Worm (Caenorhabditis elegans) whole organism, L4 larva: Measurements from ENCODE around the gene elp-1.

Source experiments
- D1046.2 ChIP-seq: fragments of 200-800 bp; sonication (Bioruptor generic); IDR thresholded peaks from 2 replicates; pipeline ENCODE4 v1.3.6; 2022; ENCODE audit warnings: missing genetic modification characterization, missing compliant biosample characterization
- F10B5.3 ChIP-seq: sonication (generic microtip); optimal IDR thresholded peaks from 2 replicates; lab custom pipeline; 2016; ENCODE audit warnings: mild to moderate bottlenecking, missing genetic modification characterization, missing compliant biosample characterization
- Y5F2A.4 ChIP-seq: fragments of 200-800 bp; sonication (Bioruptor generic); optimal IDR thresholded peaks from 2 replicates; lab custom pipeline; 2018; ENCODE audit warnings: mild to moderate bottlenecking, missing genetic modification characterization, missing compliant biosample characterization
- aha-1 ChIP-seq: fragments of 150-350 bp; peaks from one replicate; lab custom pipeline; 2014; ENCODE audit warnings: missing biosample characterization, missing genetic modification characterization
- arid-1 ChIP-seq: fragments of 200-800 bp; sonication (Bioruptor generic); conservative IDR thresholded peaks from 2 replicates; pipeline ENCODE4 v1.3.6; 2022; ENCODE audit warnings: missing genetic modification reagents, missing genetic modification characterization, missing compliant biosample characterization
- ceh-20 ChIP-seq: fragments of 200-800 bp; sonication (Bioruptor generic); IDR thresholded peaks from 2 replicates; pipeline ENCODE4 v1.3.6; 2022; ENCODE audit warnings: missing genetic modification reagents, missing genetic modification characterization, missing compliant biosample characterization
- ceh-32 ChIP-seq: sonication (generic microtip); optimal IDR thresholded peaks from 2 replicates; lab custom pipeline; 2016; ENCODE audit warnings: mild to moderate bottlenecking, missing genetic modification characterization, missing compliant biosample characterization; ENCODE audit not compliant: poor library complexity
- ceh-82 ChIP-seq: sonication (generic microtip); optimal IDR thresholded peaks from 2 replicates; lab custom pipeline; 2017; ENCODE audit warnings: missing biosample characterization, missing genetic modification characterization
- daf-19 ChIP-seq: fragments of 200-800 bp; sonication (Bioruptor generic); conservative IDR thresholded peaks from 2 replicates; pipeline ENCODE4 v1.3.6; 2022; ENCODE audit warnings: missing genetic modification characterization, missing compliant biosample characterization
- daf-8 ChIP-seq: fragments of 200-800 bp; sonication (Bioruptor generic); IDR thresholded peaks from 2 replicates; pipeline ENCODE4 v1.3.6; 2022; ENCODE audit warnings: missing genetic modification characterization, missing compliant biosample characterization
- dmd-6 ChIP-seq: fragments of 200-800 bp; sonication (Bioruptor generic); IDR thresholded peaks from 2 replicates; pipeline ENCODE4 v1.3.6; 2022; ENCODE audit warnings: missing genetic modification reagents, missing genetic modification characterization, missing compliant biosample characterization
- dve-1 ChIP-seq: sonication (generic microtip); optimal IDR thresholded peaks from 2 replicates; lab custom pipeline; 2017; ENCODE audit warnings: antibody characterized with exemption, mild to moderate bottlenecking, missing genetic modification characterization, missing compliant biosample characterization; ENCODE audit not compliant: insufficient read depth
- fos-1 ChIP-seq: fragments of 150-350 bp; optimal IDR thresholded peaks from 2 replicates; lab custom pipeline; 2014; ENCODE audit warnings: missing biosample characterization, missing genetic modification characterization
- lim-7 ChIP-seq: fragments of 200-800 bp; sonication (Bioruptor generic); IDR thresholded peaks from 2 replicates; pipeline ENCODE4 v1.3.6; 2022; ENCODE audit warnings: missing genetic modification characterization, missing compliant biosample characterization
- lin-39 ChIP-seq: fragments of 150-350 bp; optimal IDR thresholded peaks from 2 replicates; lab custom pipeline; 2014; ENCODE audit warnings: missing biosample characterization, missing genetic modification reagents, missing genetic modification characterization
- mdt-29 ChIP-seq: fragments of 200-800 bp; sonication (Bioruptor generic); IDR thresholded peaks from 2 replicates; pipeline ENCODE4 v1.3.6; 2022; ENCODE audit warnings: missing genetic modification reagents, missing genetic modification characterization, missing compliant biosample characterization
- nhr-10 ChIP-seq: fragments of 150-350 bp; optimal IDR thresholded peaks from 2 replicates; lab custom pipeline; 2014; ENCODE audit warnings: missing biosample characterization, missing genetic modification characterization
- nhr-28 ChIP-seq: fragments of 150-350 bp; optimal IDR thresholded peaks from 2 replicates; lab custom pipeline; 2014; ENCODE audit warnings: missing biosample characterization, missing genetic modification characterization
- nhr-6 ChIP-seq: fragments of 150-350 bp; optimal IDR thresholded peaks from 2 replicates; lab custom pipeline; 2014; ENCODE audit warnings: missing biosample characterization, missing genetic modification characterization
- nhr-77 ChIP-seq: fragments of 150-350 bp; optimal IDR thresholded peaks from 2 replicates; lab custom pipeline; 2014; ENCODE audit warnings: missing biosample characterization, missing genetic modification characterization
- pha-4 ChIP-seq, 2 experiments: fragments of 150-350 bp in 1 of 2; fragments of 200-800 bp in 1 of 2; sonication (Bioruptor generic) in 1 of 2; IDR thresholded peaks in 1 of 2; optimal IDR thresholded peaks in 1 of 2; 2 replicates each; pipeline versions ENCODE4 v1.3.6 to Lab custom; 2014 to 2022; ENCODE audit warnings: missing genetic modification characterization in 2 of 2, missing genetic modification reagents in 2 of 2, missing biosample characterization in 1 of 2, missing compliant biosample characterization in 1 of 2
- php-3 ChIP-seq: fragments of 200-800 bp; sonication (Bioruptor generic); IDR thresholded peaks from 2 replicates; pipeline ENCODE4 v1.3.6; 2022; ENCODE audit warnings: missing genetic modification reagents, missing genetic modification characterization, missing compliant biosample characterization
- rbr-2 ChIP-seq: sonication (generic microtip); optimal IDR thresholded peaks from 2 replicates; lab custom pipeline; 2016; ENCODE audit warnings: missing genotype, missing genetic modification characterization, missing compliant biosample characterization
- skn-1 ChIP-seq: fragments of 150-350 bp; optimal IDR thresholded peaks from 2 replicates; lab custom pipeline; 2014; ENCODE audit warnings: missing biosample characterization, missing genetic modification characterization
- snpc-1.2 ChIP-seq: fragments of 200-800 bp; sonication (Bioruptor generic); IDR thresholded peaks from 2 replicates; pipeline ENCODE4 v1.3.6; 2022; ENCODE audit warnings: missing genetic modification reagents, missing genetic modification characterization, missing compliant biosample characterization
- snpc-4 ChIP-seq: fragments of 150-350 bp; optimal IDR thresholded peaks from 2 replicates; lab custom pipeline; 2014; ENCODE audit warnings: missing biosample characterization, missing genetic modification characterization
- tag-97 ChIP-seq: fragments of 200-800 bp; sonication (Bioruptor generic); IDR thresholded peaks from 2 replicates; pipeline ENCODE4 v1.3.6; 2022; ENCODE audit warnings: missing genetic modification characterization, missing compliant biosample characterization
- tra-1 ChIP-seq: fragments of 200-800 bp; sonication (Bioruptor generic); IDR thresholded peaks from 2 replicates; pipeline ENCODE4 v1.3.6; 2022; ENCODE audit warnings: missing genetic modification reagents, missing genetic modification characterization, missing compliant biosample characterization
- unc-130 ChIP-seq: sonication (generic microtip); optimal IDR thresholded peaks from 2 replicates; lab custom pipeline; 2016; ENCODE audit warnings: missing genetic modification reagents, missing genetic modification characterization, missing compliant biosample characterization
- zag-1 ChIP-seq: fragments of 150-350 bp; optimal IDR thresholded peaks from 2 replicates; lab custom pipeline; 2014; ENCODE audit warnings: missing biosample characterization, missing genetic modification characterization
- ztf-11 ChIP-seq: fragments of 150-350 bp; optimal IDR thresholded peaks from 2 replicates; lab custom pipeline; 2014; ENCODE audit warnings: missing biosample characterization, missing genetic modification characterization

elp-1 gene

ce11 chrV:20752609-20753102 lies 17.3 kb downstream of the elp-1 start, which contains the start of gene pha-4 (continued):
- TF ChIP-seq dve-1 (tag; lab: Kevin White, UChicago) (peak; percentile 79), ztf-11 (tag; lab: Kevin White, UChicago) (no peak), nhr-6 (tag; lab: Kevin White, UChicago) (peak; percentile 65), tra-1 (GFP tag; lab: Robert Waterston, UW) (no peak), zag-1 (tag; lab: Kevin White, UChicago) (no peak), nhr-77 (peak; percentile 20), rbr-2 (tag; lab: Kevin White, UChicago) (no peak), nhr-10 (tag; lab: Kevin White, UChicago) (no peak), mdt-29 (GFP tag; lab: Robert Waterston, UW) (no peak), daf-19 (no peak), dmd-6 (peak; percentile 64; the same call in 1 of the 2 replicates), nhr-28 (tag; lab: Kevin White, UChicago) (peak; percentile 31), aha-1 (tag; lab: Kevin White, UChicago) (peak; percentile 23), F10B5.3 (tag; lab: Kevin White, UChicago) (no peak)

- TF ChIP-seq nhr-28 (tag; lab: Kevin White, UChicago) (peak; percentile 6), pha-4 (GFP tag; IDR thresholded peaks at IDR 0.05; lab: Robert Waterston, UW) (no peak), pha-4 (tag; optimal IDR thresholded peaks at IDR 0.05; lab: Kevin White, UChicago) (peak; percentile 100), skn-1 (tag; lab: Kevin White, UChicago) (no peak), fos-1 (no peak)
These were observed 20.9 kb downstream of the elp-1 start for ce11 chrV:20749098-20749497.

- no peak for TF ChIP-seq ceh-32 (tag; lab: Kevin White, UChicago)
- TF ChIP-seq tag-97 (GFP tag; lab: Robert Waterston, UW): no peak
- TF ChIP-seq pha-4 (GFP tag; IDR thresholded peaks at IDR 0.05; lab: Robert Waterston, UW): no peak
- peak; percentile 57 for TF ChIP-seq pha-4 (tag; optimal IDR thresholded peaks at IDR 0.05; lab: Kevin White, UChicago)
- TF ChIP-seq Y5F2A.4 (GFP tag; lab: Kevin White, UChicago): no peak
- TF ChIP-seq ceh-20 (GFP tag; lab: Robert Waterston, UW): no peak
- TF ChIP-seq unc-130 (GFP tag; lab: Kevin White, UChicago): no peak
These were observed 22.0 kb downstream of the elp-1 start for ce11 chrV:20747964-20748363.

- no peak for TF ChIP-seq snpc-1.2
- no peak for TF ChIP-seq php-3 (GFP tag; lab: Robert Waterston, UW)
- no peak for TF ChIP-seq snpc-4 (tag; lab: Kevin White, UChicago)
- no peak for TF ChIP-seq fos-1
- TF ChIP-seq ceh-82 (tag; lab: Kevin White, UChicago): no peak
- no peak for TF ChIP-seq daf-8 (GFP tag; lab: Robert Waterston, UW)
- TF ChIP-seq F10B5.3 (tag; lab: Kevin White, UChicago): no peak
- no peak for TF ChIP-seq lim-7
- no peak for TF ChIP-seq arid-1 (GFP tag; lab: Robert Waterston, UW)
These were observed 23.2 kb downstream of the elp-1 start for ce11 chrV:20746805-20747204.

ce11 chrV:20745278-20745677 lies 24.7 kb downstream of the elp-1 start:
- no peak for TF ChIP-seq lin-39 (tag; lab: Kevin White, UChicago)
- TF ChIP-seq D1046.2 (GFP tag; lab: Robert Waterston, UW): no peak
- no peak for TF ChIP-seq pha-4 (GFP tag; IDR thresholded peaks at IDR 0.05; lab: Robert Waterston, UW)
- TF ChIP-seq pha-4 (tag; optimal IDR thresholded peaks at IDR 0.05; lab: Kevin White, UChicago): peak; percentile 88
- TF ChIP-seq nhr-6 (tag; lab: Kevin White, UChicago): peak; percentile 9
